Fruit fly (Drosophila melanogaster): Measurements from ENCODE around the gene ChAT.

The ChAT gene

DNA sequence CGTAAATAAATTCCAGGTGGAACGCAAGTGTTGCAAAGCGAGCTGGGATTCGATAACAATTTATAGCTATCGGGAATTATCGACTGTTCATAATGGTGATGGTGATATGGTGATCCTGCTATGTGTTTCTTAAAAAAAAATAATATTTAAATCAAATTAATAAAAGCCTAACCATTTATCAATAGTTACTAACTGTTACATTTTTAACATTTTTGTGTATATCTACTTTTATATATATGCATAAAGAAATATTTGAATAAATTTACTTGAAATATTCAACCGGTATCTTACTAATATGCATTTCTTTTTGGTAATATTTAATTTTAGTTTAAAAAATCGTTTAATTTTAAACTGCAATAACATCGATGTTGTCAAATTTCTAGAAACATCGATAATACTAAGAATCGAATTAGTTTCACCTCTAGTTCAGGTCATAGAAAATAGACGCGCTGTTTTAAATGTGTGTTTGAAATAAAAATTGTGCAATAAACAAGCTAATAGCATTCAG lies 40.7 kb downstream of the ChAT start, which contains the start of the genes PGS1 and gwl (continued):
- no peak for TF ChIP-seq sc (optimal IDR thresholded peaks at IDR 0.05)
- TF ChIP-seq sc (GFP tag; optimal IDR thresholded peaks at IDR 0.05) = peak; percentile 40
- peak; percentile 26 for TF ChIP-seq CHES-1-like (GFP tag; optimal IDR thresholded peaks at IDR 0.05)
- TF ChIP-seq Asciz (GFP tag; optimal IDR thresholded peaks at IDR 0.05) = no peak
- peak; percentile 58 for TF ChIP-seq ap (GFP tag; IDR thresholded peaks at IDR 0.05)
- 0 out of 3 replicates have a peak, but pooled peaks have one; percentile 37 for TF ChIP-seq ci (GFP tag; IDR thresholded peaks at IDR 0.05)
- peak; percentile 49; the same call in 2 of the 4 replicates for TF ChIP-seq Gug (GFP tag; IDR thresholded peaks at IDR 0.05)
- TF ChIP-seq ATbp (GFP tag; optimal IDR thresholded peaks at IDR 0.05) = no peak
- no peak for TF ChIP-seq HLHmδ (GFP tag; optimal IDR thresholded peaks at IDR 0.05)
- 0 out of 2 replicates have a peak, but pooled peaks have one; percentile 23 for TF ChIP-seq Adf1 (GFP tag; IDR thresholded peaks at IDR 0.05)
- peak; percentile 75 for TF ChIP-seq Sry-δ (GFP tag; optimal IDR thresholded peaks at IDR 0.05)
- TF ChIP-seq Jarid2 (GFP tag; optimal IDR thresholded peaks at IDR 0.05) = no peak
- TF ChIP-seq HmgZ (tag; optimal IDR thresholded peaks at IDR 0.05) = peak; percentile 5
- TF ChIP-seq cas (GFP tag; IDR thresholded peaks at IDR 0.05) = peak; percentile 73
- TF ChIP-seq kah (GFP tag; optimal IDR thresholded peaks at IDR 0.05) = no peak
- no peak for TF ChIP-seq mld (GFP tag; IDR thresholded peaks at IDR 0.05; ENCODE audit: partially characterized antibody)
- no peak for TF ChIP-seq CG6254 (GFP tag; optimal IDR thresholded peaks at IDR 0.05)
- no peak for TF ChIP-seq ERR (GFP tag; optimal IDR thresholded peaks at IDR 0.05)
- no peak for TF ChIP-seq usp (GFP tag; optimal IDR thresholded peaks at IDR 0.05)
- TF ChIP-seq CG7745 (tag; optimal IDR thresholded peaks at IDR 0.05) = no peak
- TF ChIP-seq Dfd (GFP tag; optimal IDR thresholded peaks at IDR 0.05) = no peak
- peak; percentile 65 for TF ChIP-seq CG18764 (GFP tag; optimal IDR thresholded peaks at IDR 0.05)
- TF ChIP-seq cad (GFP tag; optimal IDR thresholded peaks at IDR 0.05) = no peak
- 0 out of 2 replicates have a peak, but pooled peaks have one; percentile 11 for TF ChIP-seq CG2129 (GFP tag; IDR thresholded peaks at IDR 0.05; ENCODE audit: partially characterized antibody)
- TF ChIP-seq Taf1 (GFP tag; IDR thresholded peaks at IDR 0.05) = peak; percentile 28; the same call in 1 of the 2 replicates
- no peak for TF ChIP-seq Hand (GFP tag; optimal IDR thresholded peaks at IDR 0.05)
- no peak for TF ChIP-seq CG2199 (GFP tag; IDR thresholded peaks at IDR 0.05)
- TF ChIP-seq mirr (GFP tag; optimal IDR thresholded peaks at IDR 0.05) = no peak
- no peak for TF ChIP-seq lov (optimal IDR thresholded peaks at IDR 0.05)
- no peak for TF ChIP-seq lov (GFP tag; IDR thresholded peaks at IDR 0.05)
- peak; percentile 85 for TF ChIP-seq CG32772 (GFP tag; IDR thresholded peaks at IDR 0.05)
- peak; percentile 72 for TF ChIP-seq BEAF-32 (GFP tag; optimal IDR thresholded peaks at IDR 0.05)
- no peak for TF ChIP-seq org-1 (GFP tag; optimal IDR thresholded peaks at IDR 0.05)
- TF ChIP-seq eyg (GFP tag; optimal IDR thresholded peaks at IDR 0.05) = no peak
- peak; percentile 66 for TF ChIP-seq NfI (GFP tag; optimal IDR thresholded peaks at IDR 0.05)
- no peak for TF ChIP-seq da (GFP tag; optimal IDR thresholded peaks at IDR 0.05)
- TF ChIP-seq Dll (GFP tag; IDR thresholded peaks at IDR 0.05; ENCODE audit: partially characterized antibody) = peak; percentile 81
- TF ChIP-seq CG2678 (tag; optimal IDR thresholded peaks at IDR 0.05) = no peak
- TF ChIP-seq peb (GFP tag; IDR thresholded peaks at IDR 0.05) = no peak
- no peak for TF ChIP-seq sima (GFP tag; optimal IDR thresholded peaks at IDR 0.05)
- TF ChIP-seq CG17802 (tag; optimal IDR thresholded peaks at IDR 0.05) = peak; percentile 12
- peak; percentile 78 for TF ChIP-seq CG4404 (GFP tag; IDR thresholded peaks at IDR 0.05)
- no peak for TF ChIP-seq CG13894 (tag; optimal IDR thresholded peaks at IDR 0.05)
- TF ChIP-seq CG12219 (GFP tag; optimal IDR thresholded peaks at IDR 0.05) = no peak
- TF ChIP-seq pnt (GFP tag; optimal IDR thresholded peaks at IDR 0.05) = no peak
- TF ChIP-seq CG13287 (GFP tag; IDR thresholded peaks at IDR 0.05; ENCODE audit: partially characterized antibody) = peak; percentile 68
- peak; percentile 61 for TF ChIP-seq psq (GFP tag; optimal IDR thresholded peaks at IDR 0.05)
- no peak for TF ChIP-seq pfk (GFP tag; optimal IDR thresholded peaks at IDR 0.05)
- TF ChIP-seq otp (GFP tag; IDR thresholded peaks at IDR 0.05) = peak; percentile 33; the same call in 1 of the 3 replicates
- TF ChIP-seq az2 (GFP tag; optimal IDR thresholded peaks at IDR 0.05) = peak; percentile 80
- no peak for TF ChIP-seq disco-r (GFP tag; optimal IDR thresholded peaks at IDR 0.05)

All from whole organism, embryonic.